Worm (Caenorhabditis elegans): ENCODE data around the gene C04G6.6.

The C04G6.6 gene

ce11 chrII:5105020-5105419 is 5.5 kb upstream of the C04G6.6 start:
- peak; percentile 77 for TF ChIP-seq attf-5 (GFP tag; optimal IDR thresholded peaks at IDR 0.05)
- peak; percentile 58 for TF ChIP-seq nhr-27 (tag; optimal IDR thresholded peaks at IDR 0.05)
- TF ChIP-seq T26A5.8 (tag; optimal IDR thresholded peaks at IDR 0.05) = peak; percentile 71
- peak; percentile 83 for TF ChIP-seq madf-10 (tag; optimal IDR thresholded peaks at IDR 0.05)
- TF ChIP-seq F52B5.7 (tag; optimal IDR thresholded peaks at IDR 0.05) = peak; percentile 82
- TF ChIP-seq F57C9.4 (tag; optimal IDR thresholded peaks at IDR 0.05) = peak; percentile 82
- peak; percentile 91 for TF ChIP-seq mes-4 (tag; optimal IDR thresholded peaks at IDR 0.05)
- peak; percentile 75 for TF ChIP-seq madf-6 (GFP tag; IDR thresholded peaks at IDR 0.05)
- peak; percentile 90 for TF ChIP-seq F23B12.7 (tag; optimal IDR thresholded peaks at IDR 0.05; ENCODE audit: insufficient read depth)
- peak; percentile 98 for TF ChIP-seq tbp1 (GFP tag; optimal IDR thresholded peaks at IDR 0.05)
- no peak for TF ChIP-seq ztf-22 (GFP tag; optimal IDR thresholded peaks at IDR 0.05)
- peak; percentile 54; the same call in 1 of the 2 replicates for TF ChIP-seq hsf-1 (GFP tag; IDR thresholded peaks at IDR 0.05)
- TF ChIP-seq nhr-80 (tag; optimal IDR thresholded peaks at IDR 0.05) = peak; percentile 54
- TF ChIP-seq ets-4 (GFP tag; optimal IDR thresholded peaks at IDR 0.05) = peak; percentile 67
- peak; percentile 83 for TF ChIP-seq akir-1 (GFP tag; optimal IDR thresholded peaks at IDR 0.05)
- peak; percentile 64 for TF ChIP-seq hmg-20 (GFP tag; IDR thresholded peaks at IDR 0.05)
- peak; percentile 91 for TF ChIP-seq chd-7 (tag; optimal IDR thresholded peaks at IDR 0.05)
- TF ChIP-seq F49E8.2 (tag; optimal IDR thresholded peaks at IDR 0.05; ENCODE audit: insufficient read depth) = peak; percentile 64
- peak; percentile 56 for TF ChIP-seq egrh-3 (GFP tag; IDR thresholded peaks at IDR 0.05)
- 0 out of 2 replicates have a peak, but pooled peaks have one; percentile 58 for TF ChIP-seq aptf-3 (GFP tag; IDR thresholded peaks at IDR 0.05)
- no peak for TF ChIP-seq pha-4 (tag; optimal IDR thresholded peaks at IDR 0.05)
- TF ChIP-seq sea-2 (GFP tag; IDR thresholded peaks at IDR 0.05) = no peak
- TF ChIP-seq dox-1 (GFP tag; IDR thresholded peaks at IDR 0.05) = peak; percentile 90; the same call in 1 of the 2 replicates
- peak; percentile 90 for TF ChIP-seq hrde-1 (tag; optimal IDR thresholded peaks at IDR 0.05; ENCODE audit: borderline replicate concordance)
- TF ChIP-seq nhr-120 (GFP tag; IDR thresholded peaks at IDR 0.05) = 0 out of 2 replicates have a peak, but pooled peaks have one; percentile 82
- peak; percentile 78 for TF ChIP-seq hlh-12 (tag; optimal IDR thresholded peaks at IDR 0.05)
- TF ChIP-seq mcd-1 (GFP tag; IDR thresholded peaks at IDR 0.05) = no peak; the same call in 1 of the 2 replicates
- TF ChIP-seq gei-17 (GFP tag; optimal IDR thresholded peaks at IDR 0.05) = peak; percentile 18
- TF ChIP-seq madf-3 (GFP tag; IDR thresholded peaks at IDR 0.05) = peak; percentile 81; the same call in 1 of the 2 replicates
- TF ChIP-seq tlf-1 (GFP tag; optimal IDR thresholded peaks at IDR 0.05) = peak; percentile 36
- TF ChIP-seq ztf-28 (GFP tag; IDR thresholded peaks at IDR 0.05) = no peak
- TF ChIP-seq ztf-25 (GFP tag; IDR thresholded peaks at IDR 0.05) = peak; percentile 92
- peak; percentile 13 for TF ChIP-seq xnd-1 (tag; optimal IDR thresholded peaks at IDR 0.05)
- TF ChIP-seq D2030.7 (GFP tag; IDR thresholded peaks at IDR 0.05) = peak; percentile 80
- peak; percentile 95 for TF ChIP-seq mxl-1 (tag; optimal IDR thresholded peaks at IDR 0.05)
- peak; percentile 89 for TF ChIP-seq snpc-1.3 (tag; optimal IDR thresholded peaks at IDR 0.05; ENCODE audit: insufficient read depth)
- no peak for TF ChIP-seq ceh-91 (GFP tag; IDR thresholded peaks at IDR 0.05)
- TF ChIP-seq aptf-2 (GFP tag; conservative IDR thresholded peaks at IDR 0.05) = 0 out of 2 replicates have a peak, but pooled peaks have one; percentile 56
- TF ChIP-seq unc-130 (GFP tag; optimal IDR thresholded peaks at IDR 0.05) = peak; percentile 71
- peak; percentile 71 for TF ChIP-seq attf-6 (GFP tag; IDR thresholded peaks at IDR 0.05)
- no peak for TF ChIP-seq unc-62 (GFP tag; optimal IDR thresholded peaks at IDR 0.05)
- TF ChIP-seq nfya-2 (GFP tag; IDR thresholded peaks at IDR 0.05) = no peak
- peak; percentile 57 for TF ChIP-seq lsl-1 (GFP tag; optimal IDR thresholded peaks at IDR 0.05)
- TF ChIP-seq madf-8 (GFP tag; conservative IDR thresholded peaks at IDR 0.05) = peak; percentile 24; the same call in 1 of the 2 replicates
- TF ChIP-seq bed-1 (GFP tag; IDR thresholded peaks at IDR 0.05) = peak; percentile 87; the same call in 1 of the 2 replicates
- TF ChIP-seq sptf-2 (GFP tag; optimal IDR thresholded peaks at IDR 0.05) = peak; percentile 75
- TF ChIP-seq Y67H2A.10 (GFP tag; conservative IDR thresholded peaks at IDR 0.05) = 0 out of 2 replicates have a peak, but pooled peaks have one; percentile 8
- peak; percentile 52 for TF ChIP-seq attf-3 (GFP tag; conservative IDR thresholded peaks at IDR 0.05)

All from whole organism, young adult.